Worm (Caenorhabditis elegans) whole organism, dauer: ENCODE data around the gene Y55B1AR.4.

Experiments used
- unc-62 ChIP-seq: sonication (generic microtip); optimal IDR thresholded peaks from 2 replicates; lab custom pipeline; 2017; ENCODE audit warnings: missing biosample characterization, missing genetic modification reagents, missing genetic modification characterization

Y55B1AR.4 gene

ce11 chrIII:623754-624153 lies 18.4 kb upstream of the Y55B1AR.4 start:
- TF ChIP-seq unc-62 (GFP tag; lab: Kevin White, UChicago), result no peak

ce11 chrIII:620204-620718 lies 14.9 kb upstream of the Y55B1AR.4 start, which contains the start of gene T19C3.4:
TSS of gene T19C3.4 (minus strand) at chrIII:620254.
- no peak for TF ChIP-seq unc-62 (GFP tag; lab: Kevin White, UChicago)

ce11 chrIII:617467-617866 lies 12.2 kb upstream of the Y55B1AR.4 start, which contains the start of gene T19C3.2:
TSS of gene T19C3.2 (minus strand) at chrIII:617567.
- no peak for TF ChIP-seq unc-62 (GFP tag; lab: Kevin White, UChicago)

ce11 chrIII:614447-614846 lies 9.1 kb upstream of the Y55B1AR.4 start, which contains the start of gene T19C3.3:
TSS of gene T19C3.3 (minus strand) at chrIII:614547.
- no peak for TF ChIP-seq unc-62 (GFP tag; lab: Kevin White, UChicago)

ce11 chrIII:612759-613158 lies 7.4 kb upstream of the Y55B1AR.4 start:
- no peak for TF ChIP-seq unc-62 (GFP tag; lab: Kevin White, UChicago)

ce11 chrIII:611900-612299 lies 6.6 kb upstream of the Y55B1AR.4 start:
- no peak for TF ChIP-seq unc-62 (GFP tag; lab: Kevin White, UChicago)

ce11 chrIII:609549-609948 lies 4.2 kb upstream of the Y55B1AR.4 start, which contains the start of gene best-17:
TSS of gene best-17 (minus strand) at chrIII:609649.
- TF ChIP-seq unc-62 (GFP tag; lab: Kevin White, UChicago), result no peak

ce11 chrIII:600316-600932 lies 4.9 kb downstream of the Y55B1AR.4 start, which contains the start of gene lec-6:
TSS of gene lec-6 (minus strand) at chrIII:600366.
- no peak for TF ChIP-seq unc-62 (GFP tag; lab: Kevin White, UChicago)

- TF ChIP-seq unc-62 (GFP tag; lab: Kevin White, UChicago), result no peak
Observed at ce11 chrIII:599279-599678, 6.0 kb downstream of the Y55B1AR.4 start.

- no peak for TF ChIP-seq unc-62 (GFP tag; lab: Kevin White, UChicago)
Observed at ce11 chrIII:598687-599086, 6.6 kb downstream of the Y55B1AR.4 start, which contains the start of gene Y55B1AR.2. TSS of gene Y55B1AR.2 (minus strand) at chrIII:598787.

ce11 chrIII:598168-598567 lies 7.1 kb downstream of the Y55B1AR.4 start:
- TF ChIP-seq unc-62 (GFP tag; lab: Kevin White, UChicago), result no peak

- no peak for TF ChIP-seq unc-62 (GFP tag; lab: Kevin White, UChicago)
Observed at ce11 chrIII:595449-595848, 9.9 kb downstream of the Y55B1AR.4 start.

ce11 chrIII:587009-587408 lies 18.3 kb downstream of the Y55B1AR.4 start, which contains the start of gene helq-1:
TSS of gene helq-1 (minus strand) at chrIII:587109.
- TF ChIP-seq unc-62 (GFP tag; lab: Kevin White, UChicago), result no peak

ce11 chrIII:577467-577866 lies 27.8 kb downstream of the Y55B1AR.4 start, which contains the start of gene gtf-2H5:
TSS of gene gtf-2H5 (minus strand) at chrIII:577567.
- no peak for TF ChIP-seq unc-62 (GFP tag; lab: Kevin White, UChicago)

- TF ChIP-seq unc-62 (GFP tag; lab: Kevin White, UChicago), result no peak
Observed at ce11 chrIII:576555-576954, 28.8 kb downstream of the Y55B1AR.4 start.

ce11 chrIII:568815-569214 lies 36.5 kb downstream of the Y55B1AR.4 start:
- no peak for TF ChIP-seq unc-62 (GFP tag; lab: Kevin White, UChicago)

ce11 chrIII:564786-565185 lies 40.5 kb downstream of the Y55B1AR.4 start:
- no peak for TF ChIP-seq unc-62 (GFP tag; lab: Kevin White, UChicago)
